Fruit fly (Drosophila melanogaster) whole organism, embryonic: ENCODE results near the gene Rtca.
A peak's percentile ranks its signal among the peaks of the same experiment; 100 is the strongest.

Experiments
- CG10431 ChIP-seq: fragments of 200-800 bp; sonication (Bioruptor generic); optimal IDR thresholded peaks from 3 replicates; lab custom pipeline; 2018; ENCODE audit warnings: missing biosample characterization, mild to moderate bottlenecking, missing genetic modification characterization
- CG12391 ChIP-seq: fragments of 200-800 bp; sonication (Bioruptor generic); optimal IDR thresholded peaks from 3 replicates; lab custom pipeline; 2018; ENCODE audit warnings: missing biosample characterization, mild to moderate bottlenecking, missing genetic modification characterization, moderate library complexity
- CG15011 ChIP-seq: fragments of 200-800 bp; sonication (Bioruptor generic); optimal IDR thresholded peaks from 3 replicates; lab custom pipeline; 2018; ENCODE audit warnings: missing biosample characterization, mild to moderate bottlenecking, missing genetic modification characterization
- CG15479 ChIP-seq: fragments of 200-800 bp; sonication (Bioruptor generic); optimal IDR thresholded peaks from 3 replicates; lab custom pipeline; 2019; ENCODE audit warnings: missing biosample characterization, mild to moderate bottlenecking, missing genetic modification characterization, moderate library complexity
- CG1602 ChIP-seq: fragments of 200-800 bp; sonication (Bioruptor generic); optimal IDR thresholded peaks from 3 replicates; lab custom pipeline; 2016; ENCODE audit warnings: missing biosample characterization, missing genetic modification characterization
- CG17568 ChIP-seq: fragments of 200-800 bp; sonication (Bioruptor generic); optimal IDR thresholded peaks from 2 replicates; lab custom pipeline; 2018; ENCODE audit warnings: missing biosample characterization, mild to moderate bottlenecking, missing genetic modification characterization, moderate library complexity
- CG18599 ChIP-seq: fragments of 200-800 bp; sonication (Bioruptor generic); optimal IDR thresholded peaks from 3 replicates; lab custom pipeline; 2017; ENCODE audit warnings: missing biosample characterization, missing genetic modification characterization, mild to moderate bottlenecking, moderate library complexity, missing genetic modification reagents
- CG2678 ChIP-seq: fragments of 200-800 bp; sonication (Bioruptor generic); optimal IDR thresholded peaks from 3 replicates; lab custom pipeline; 2019; ENCODE audit warnings: missing biosample characterization, mild to moderate bottlenecking, missing genetic modification characterization, moderate library complexity
- CG30020 ChIP-seq: fragments of 200-800 bp; optimal IDR thresholded peaks from 2 replicates; lab custom pipeline; 2019; ENCODE audit warnings: missing biosample characterization, mild to moderate bottlenecking, missing genetic modification characterization, moderate library complexity
- CG30403 ChIP-seq: fragments of 200-800 bp; sonication (Bioruptor generic); optimal IDR thresholded peaks from 3 replicates; lab custom pipeline; 2016; ENCODE audit warnings: missing biosample characterization, missing genetic modification characterization
- CG31441 ChIP-seq: fragments of 200-800 bp; sonication (Bioruptor generic); IDR thresholded peaks from 2 replicates; pipeline ENCODE4 v1.3.6; 2022; ENCODE audit warnings: missing biosample characterization, missing genetic modification characterization
- CG32532 ChIP-seq: fragments of 200-800 bp; sonication (Bioruptor generic); IDR thresholded peaks from 2 replicates; pipeline ENCODE4 v1.3.6; 2022; ENCODE audit warnings: missing biosample characterization, missing genetic modification characterization
- CG34376 ChIP-seq: fragments of 200-800 bp; sonication (Bioruptor generic); optimal IDR thresholded peaks from 2 replicates; lab custom pipeline; 2018; ENCODE audit warnings: missing biosample characterization, mild to moderate bottlenecking, missing genetic modification characterization
- CG4404 ChIP-seq: fragments of 200-800 bp; sonication (Bioruptor generic); IDR thresholded peaks from 2 replicates; pipeline ENCODE4 v1.3.6; 2022; ENCODE audit warnings: missing biosample characterization, missing genetic modification characterization
- CG6175 ChIP-seq: fragments of 200-800 bp; sonication (Bioruptor generic); IDR thresholded peaks from 3 replicates; pipeline ENCODE4 v1.3.6; 2022; ENCODE audit warnings: missing biosample characterization, missing genetic modification characterization
- CG7372 ChIP-seq: fragments of 200-800 bp; sonication (Bioruptor generic); IDR thresholded peaks from 2 replicates; pipeline ENCODE4 v1.3.6; 2022; ENCODE audit warnings: missing biosample characterization, missing genetic modification characterization
- CG9609 ChIP-seq: fragments of 200-800 bp; sonication (Bioruptor generic); optimal IDR thresholded peaks from 3 replicates; lab custom pipeline; 2016; ENCODE audit warnings: missing biosample characterization, missing genetic modification characterization
- CG9797 ChIP-seq: fragments of 200-800 bp; sonication (Bioruptor generic); optimal IDR thresholded peaks from 3 replicates; lab custom pipeline; 2018; ENCODE audit warnings: missing biosample characterization, mild to moderate bottlenecking, missing genetic modification characterization
- CG9932 ChIP-seq: fragments of 200-800 bp; sonication (Bioruptor generic); IDR thresholded peaks from 2 replicates; pipeline ENCODE4 v1.3.6; 2022; ENCODE audit warnings: missing biosample characterization, missing genetic modification characterization
- GATAe ChIP-seq: fragments of 200-800 bp; sonication (Bioruptor generic); conservative IDR thresholded peaks from 2 replicates; pipeline ENCODE4 v1.3.6; 2022; ENCODE audit warnings: missing biosample characterization, missing genetic modification characterization
- Lpt ChIP-seq: fragments of >200 bp; optimal IDR thresholded peaks from 2 replicates; lab custom pipeline; 2018; ENCODE audit warnings: missing biosample characterization, missing genetic modification characterization
- Med ChIP-seq: fragments of 200-800 bp; sonication (Bioruptor generic); peaks from one replicate; lab custom pipeline; 2016; ENCODE audit warnings: missing biosample characterization, missing genetic modification characterization, mild to moderate bottlenecking, inconsistent platforms, moderate library complexity
- Nf-YB ChIP-seq: fragments of 200-800 bp; sonication (Bioruptor generic); optimal IDR thresholded peaks from 3 replicates; lab custom pipeline; 2019; ENCODE audit warnings: missing biosample characterization, mild to moderate bottlenecking, missing genetic modification characterization, moderate library complexity
- Optix ChIP-seq: fragments of 200-800 bp; sonication (Bioruptor generic); IDR thresholded peaks from 3 replicates; pipeline ENCODE4 v1.3.6; 2022; ENCODE audit warnings: missing biosample characterization, missing genetic modification characterization
- Scr ChIP-seq: fragments of 200-800 bp; sonication (Bioruptor generic); IDR thresholded peaks from 2 replicates; pipeline ENCODE4 v1.3.6; 2022; ENCODE audit warnings: missing biosample characterization, missing genetic modification characterization; ENCODE audit not compliant: partially characterized antibody
- Spps ChIP-seq: fragments of 200-800 bp; sonication (Bioruptor generic); optimal IDR thresholded peaks from 2 replicates; lab custom pipeline; 2018; ENCODE audit warnings: missing biosample characterization, mild to moderate bottlenecking, missing genetic modification characterization
- Sry-β ChIP-seq: fragments of 200-800 bp; sonication (Bioruptor generic); optimal IDR thresholded peaks from 2 replicates; lab custom pipeline; 2018; ENCODE audit warnings: missing biosample characterization, mild to moderate bottlenecking, missing genetic modification characterization, moderate library complexity
- Sry-δ ChIP-seq: fragments of 200-800 bp; sonication (Bioruptor generic); optimal IDR thresholded peaks from 2 replicates; lab custom pipeline; 2016; ENCODE audit warnings: missing biosample characterization, missing genetic modification characterization
- bbx ChIP-seq: fragments of 200-800 bp; sonication (Bioruptor generic); IDR thresholded peaks from 2 replicates; pipeline ENCODE4 v1.3.6; 2022; ENCODE audit warnings: missing biosample characterization, missing genetic modification characterization; ENCODE audit not compliant: partially characterized antibody
- chif ChIP-seq, 2 experiments: fragments of 200-800 bp; sonication (Bioruptor generic); optimal IDR thresholded peaks; 3 replicates each; lab custom pipeline; 2016; ENCODE audit warnings: missing biosample characterization in 2 of 2, missing genetic modification characterization in 2 of 2
- chinmo ChIP-seq: fragments of 200-800 bp; sonication (Bioruptor generic); IDR thresholded peaks from 4 replicates; pipeline ENCODE4 v1.3.6; 2022; ENCODE audit warnings: missing biosample characterization, missing genetic modification characterization; ENCODE audit not compliant: partially characterized antibody
- crol ChIP-seq: fragments of 200-800 bp; sonication (Bioruptor generic); IDR thresholded peaks from 2 replicates; pipeline ENCODE4 v1.3.6; 2022; ENCODE audit warnings: missing biosample characterization, missing genetic modification characterization
- dmrt11E ChIP-seq: fragments of 200-800 bp; sonication (Bioruptor generic); optimal IDR thresholded peaks from 3 replicates; lab custom pipeline; 2018; ENCODE audit warnings: missing biosample characterization, mild to moderate bottlenecking, missing genetic modification characterization, moderate library complexity
- dpn ChIP-seq, 2 experiments: fragments of 200-800 bp; sonication (Bioruptor generic); optimal IDR thresholded peaks; 3 replicates each; lab custom pipeline; 2016; ENCODE audit warnings: missing biosample characterization in 2 of 2, missing genetic modification characterization in 2 of 2
- fd96Cb ChIP-seq: fragments of 200-800 bp; sonication (Bioruptor generic); optimal IDR thresholded peaks from 2 replicates; lab custom pipeline; 2018; ENCODE audit warnings: missing biosample characterization, mild to moderate bottlenecking, missing genetic modification characterization, moderate library complexity
- grau ChIP-seq: fragments of 200-800 bp; optimal IDR thresholded peaks from 3 replicates; lab custom pipeline; 2019; ENCODE audit warnings: missing biosample characterization, mild to moderate bottlenecking, missing genetic modification characterization, moderate library complexity
- gt ChIP-seq: fragments of 200-800 bp; sonication (Bioruptor generic); IDR thresholded peaks from 2 replicates; pipeline ENCODE4 v1.3.6; 2022; ENCODE audit warnings: missing biosample characterization, missing genetic modification characterization
- hkb ChIP-seq, 2 experiments: fragments of 200-800 bp in 1 of 2; fragments of >200 bp in 1 of 2; sonication (Bioruptor generic) in 1 of 2; IDR thresholded peaks in 1 of 2; optimal IDR thresholded peaks in 1 of 2; 2 replicates each; pipeline versions ENCODE4 v1.3.6 to Lab custom; 2017 to 2022; ENCODE audit warnings: missing biosample characterization in 1 of 2, missing genetic modification characterization in 1 of 2
- jing ChIP-seq: fragments of 200-800 bp; sonication (Bioruptor generic); optimal IDR thresholded peaks from 2 replicates; lab custom pipeline; 2018; ENCODE audit warnings: missing biosample characterization, mild to moderate bottlenecking, missing genetic modification characterization
- ken ChIP-seq: fragments of 200-800 bp; sonication (Bioruptor generic); IDR thresholded peaks from 3 replicates; pipeline ENCODE4 v1.3.6; 2022; ENCODE audit warnings: missing biosample characterization, missing genetic modification characterization
- nau ChIP-seq: fragments of 200-800 bp; sonication (Bioruptor generic); optimal IDR thresholded peaks from 3 replicates; lab custom pipeline; 2017; ENCODE audit warnings: missing biosample characterization, mild to moderate bottlenecking, missing genetic modification characterization, missing genetic modification reagents
- p53 ChIP-seq: fragments of 200-800 bp; sonication (Bioruptor generic); optimal IDR thresholded peaks from 2 replicates; lab custom pipeline; 2016; ENCODE audit warnings: missing biosample characterization, missing genetic modification characterization
- row ChIP-seq: fragments of 200-800 bp; sonication (Bioruptor generic); IDR thresholded peaks from 3 replicates; pipeline ENCODE4 v1.3.6; 2022; ENCODE audit warnings: missing biosample characterization, missing genetic modification characterization
- scrt ChIP-seq: fragments of 200-800 bp; sonication (Bioruptor generic); optimal IDR thresholded peaks from 2 replicates; lab custom pipeline; 2018; ENCODE audit warnings: missing biosample characterization, mild to moderate bottlenecking, missing genetic modification characterization, moderate library complexity
- sens ChIP-seq: fragments of 200-800 bp; sonication (Bioruptor generic); peaks from one replicate; lab custom pipeline; 2016; ENCODE audit warnings: missing biosample characterization, missing genetic modification characterization
- slbo ChIP-seq: fragments of 200-800 bp; sonication (Bioruptor generic); IDR thresholded peaks from 2 replicates; pipeline ENCODE4 v1.3.6; 2022; ENCODE audit warnings: missing biosample characterization, missing genetic modification characterization
- so ChIP-seq: fragments of 200-800 bp; sonication (Bioruptor generic); IDR thresholded peaks from 3 replicates; pipeline ENCODE4 v1.3.6; 2022; ENCODE audit warnings: missing biosample characterization, missing genetic modification characterization
- stwl ChIP-seq: fragments of 200-800 bp; sonication (Bioruptor generic); optimal IDR thresholded peaks from 3 replicates; lab custom pipeline; 2018; ENCODE audit warnings: missing biosample characterization, mild to moderate bottlenecking, missing genetic modification characterization, moderate library complexity

The Rtca gene

dm6 chrX:2048778-2049686 lies 23.2 kb upstream of the Rtca start (continued):
- TF ChIP-seq CG6175 (GFP tag; lab: Robert Waterston, UW): no peak
- TF ChIP-seq fd96Cb (tag; lab: Kevin White, UChicago): no peak
- no peak for TF ChIP-seq CG30020 (tag; lab: Kevin White, UChicago)
- no peak for TF ChIP-seq CG4404
- no peak for TF ChIP-seq Nf-YB (GFP tag; lab: Kevin White, UChicago)
- TF ChIP-seq CG17568 (GFP tag; lab: Kevin White, UChicago): no peak
- no peak for TF ChIP-seq CG18599 (GFP tag; lab: Kevin White, UChicago)
- no peak for TF ChIP-seq CG9797 (GFP tag; lab: Kevin White, UChicago)
- no peak for TF ChIP-seq Lpt
- TF ChIP-seq Med (GFP tag; lab: Kevin White, UChicago): peak; percentile 30
- 0 out of 4 replicates have a peak, but pooled peaks have one; percentile 31 for TF ChIP-seq chinmo
- no peak for TF ChIP-seq CG2678 (tag; lab: Kevin White, UChicago)
- no peak for TF ChIP-seq bbx (GFP tag; lab: Robert Waterston, UW)
- no peak for TF ChIP-seq slbo (GFP tag; lab: Robert Waterston, UW)
- no peak for TF ChIP-seq Spps
- no peak for TF ChIP-seq nau (GFP tag; lab: Kevin White, UChicago)
- no peak for TF ChIP-seq hkb (optimal IDR thresholded peaks at IDR 0.05; lab: Kevin White, UChicago)
- no peak for TF ChIP-seq hkb (GFP tag; IDR thresholded peaks at IDR 0.05; lab: Robert Waterston, UW)
- TF ChIP-seq crol (GFP tag; lab: Robert Waterston, UW): peak; percentile 85
- no peak for TF ChIP-seq Sry-δ (GFP tag; lab: Kevin White, UChicago)
- TF ChIP-seq grau (tag; lab: Kevin White, UChicago): no peak
- no peak for TF ChIP-seq stwl (tag; lab: Kevin White, UChicago)
- TF ChIP-seq CG30403 (GFP tag; lab: Kevin White, UChicago): no peak
- TF ChIP-seq CG31441: no peak
- no peak for TF ChIP-seq so (GFP tag; lab: Robert Waterston, UW)
- 0 out of 2 replicates have a peak, but pooled peaks have one; percentile 7 for TF ChIP-seq Scr (GFP tag; lab: Robert Waterston, UW)
- peak; percentile 71 for TF ChIP-seq sens (GFP tag; lab: Kevin White, UChicago)
- no peak for TF ChIP-seq dmrt11E (tag; lab: Kevin White, UChicago)
- no peak for TF ChIP-seq ken (GFP tag; lab: Robert Waterston, UW)
- peak; percentile 6; the same call in 1 of the 3 replicates for TF ChIP-seq row (GFP tag; lab: Robert Waterston, UW)
- TF ChIP-seq chif (GFP tag; optimal IDR thresholded peaks at IDR 0.05; lab: Kevin White, UChicago): no peak
- no peak for TF ChIP-seq Optix
- TF ChIP-seq gt (GFP tag; lab: Robert Waterston, UW): no peak
- no peak for TF ChIP-seq CG15011
- TF ChIP-seq jing (GFP tag; lab: Kevin White, UChicago): no peak
- TF ChIP-seq GATAe (GFP tag; lab: Robert Waterston, UW): 0 out of 2 replicates have a peak, but pooled peaks have one; percentile 25
- no peak for TF ChIP-seq dpn (GFP tag; optimal IDR thresholded peaks at IDR 0.05; lab: Kevin White, UChicago)
- TF ChIP-seq CG10431 (GFP tag; lab: Kevin White, UChicago): no peak
- TF ChIP-seq CG7372 (GFP tag; lab: Robert Waterston, UW): peak; percentile 69
- peak; percentile 11 for TF ChIP-seq CG34376 (GFP tag; lab: Kevin White, UChicago)
- no peak for TF ChIP-seq Sry-β (GFP tag; lab: Kevin White, UChicago)
- TF ChIP-seq CG12391: no peak
- no peak for TF ChIP-seq scrt (GFP tag; lab: Kevin White, UChicago)
- no peak for TF ChIP-seq CG1602 (GFP tag; lab: Kevin White, UChicago)
- no peak for TF ChIP-seq CG9932 (GFP tag; lab: Robert Waterston, UW)
- TF ChIP-seq p53 (GFP tag; lab: Kevin White, UChicago): no peak
- TF ChIP-seq CG15479 (GFP tag; lab: Kevin White, UChicago): no peak
- TF ChIP-seq CG9609 (GFP tag; lab: Kevin White, UChicago): no peak
- no peak for TF ChIP-seq CG32532 (GFP tag; lab: Robert Waterston, UW)
